Fruit fly (Drosophila melanogaster): ENCODE results near the gene Acp65Aa.

dm6 chr3L:6143188-6143755 lies 9.3 kb downstream of the Acp65Aa start, which contains the start of gene Lcp65Ad:
- TF ChIP-seq CTCF (optimal IDR thresholded peaks at IDR 0.05) (no peak), CG8478 (optimal IDR thresholded peaks at IDR 0.05) (no peak)

Measured in S2 (cell line).